Fruit fly (Drosophila melanogaster) ovary, adult (tissue): ENCODE measurements around the gene CG6511.
A peak's percentile ranks its signal among the peaks of the same experiment; 100 is the strongest.

Experiments used
- CG17801 ChIP-seq: fragments of 200-800 bp; optimal IDR thresholded peaks from 2 replicates; lab custom pipeline; 2019; ENCODE audit warnings: missing biosample characterization, mild to moderate bottlenecking, missing genetic modification characterization, moderate library complexity; ENCODE audit not compliant: partially characterized antibody

CG6511 gene

DNA sequence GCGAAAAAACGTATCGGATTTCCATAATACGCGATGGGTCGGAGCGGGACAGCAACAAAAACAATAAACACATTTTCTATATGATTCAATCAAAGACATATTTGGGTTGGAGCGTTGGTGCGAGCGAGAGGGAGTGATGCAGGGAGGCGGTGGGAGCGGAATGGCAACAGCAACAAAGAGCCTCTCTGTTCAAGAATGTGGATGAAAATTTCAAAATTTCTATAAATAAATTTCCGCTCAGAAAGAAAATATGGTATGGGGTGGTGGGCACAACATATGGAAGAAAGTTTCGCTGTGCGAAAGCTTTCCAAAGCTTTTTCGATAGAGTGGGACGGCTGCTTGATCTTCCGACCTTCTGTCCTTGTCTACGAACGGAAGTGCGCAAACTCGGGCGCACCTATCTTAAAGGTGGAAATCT lies 19.9 kb downstream of the CG6511 start:
- TF ChIP-seq CG17801 = no peak

DNA sequence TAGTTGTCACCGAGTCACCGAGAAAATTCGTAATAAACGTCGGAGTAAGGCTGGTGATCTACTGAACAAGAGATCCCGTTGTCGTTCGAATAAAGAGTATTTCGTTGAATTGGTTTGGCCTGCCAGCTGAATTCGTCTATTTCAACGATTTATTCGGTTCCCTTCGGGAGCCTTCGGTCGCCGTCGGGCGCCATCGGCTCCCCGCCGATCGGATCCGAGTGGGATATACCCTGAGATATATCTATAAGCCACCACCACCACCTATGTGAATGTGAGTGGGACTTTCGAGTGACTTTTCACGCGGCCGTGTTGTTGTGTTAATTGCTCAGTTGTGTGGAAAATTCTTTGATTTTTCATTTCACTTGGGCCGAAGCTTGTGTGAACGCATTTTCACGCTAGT lies 24.1 kb downstream of the CG6511 start, which contains the start of gene Prm:
TSS of gene Prm (minus strand) at position 101 of the 400 bp plus-strand sequence.
- TF ChIP-seq CG17801 = no peak

DNA sequence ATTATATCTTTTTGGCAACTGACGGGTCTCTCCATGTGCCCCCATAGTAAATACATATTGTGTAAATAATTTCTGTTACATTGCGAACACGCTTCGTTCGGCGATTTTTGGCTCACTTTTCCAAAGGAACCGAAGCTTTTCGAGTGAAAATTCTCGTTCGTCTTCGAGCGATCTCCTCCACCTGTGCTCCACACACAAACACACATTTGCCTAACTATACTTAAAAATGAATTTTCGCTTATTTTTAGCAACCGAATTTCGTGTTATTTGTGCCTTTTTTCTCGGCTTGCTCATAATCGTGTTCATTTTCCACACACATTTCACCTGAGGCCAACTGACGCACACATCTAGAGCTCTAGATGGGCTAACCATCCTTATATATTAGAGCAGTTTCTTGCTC lies 25.4 kb downstream of the CG6511 start:
- no peak for TF ChIP-seq CG17801

DNA sequence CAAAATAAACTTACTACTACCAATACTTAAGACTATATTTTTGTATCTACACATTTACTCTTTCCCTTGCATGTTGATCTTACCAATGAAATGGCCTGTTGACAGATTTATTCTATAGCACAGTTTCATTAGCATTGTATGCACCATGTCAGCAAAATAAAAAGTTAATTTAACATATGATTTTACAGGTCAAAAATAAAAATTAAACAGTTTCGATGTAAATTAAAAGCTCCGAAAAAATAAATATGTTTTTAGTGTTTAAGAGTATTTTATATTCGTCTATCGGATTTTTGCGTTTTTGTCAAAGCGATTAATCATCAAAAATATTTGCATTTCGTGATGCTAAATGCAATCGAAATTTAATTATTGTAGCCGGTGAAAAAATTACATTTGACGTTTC lies 27.2 kb downstream of the CG6511 start:
- no peak for TF ChIP-seq CG17801

DNA sequence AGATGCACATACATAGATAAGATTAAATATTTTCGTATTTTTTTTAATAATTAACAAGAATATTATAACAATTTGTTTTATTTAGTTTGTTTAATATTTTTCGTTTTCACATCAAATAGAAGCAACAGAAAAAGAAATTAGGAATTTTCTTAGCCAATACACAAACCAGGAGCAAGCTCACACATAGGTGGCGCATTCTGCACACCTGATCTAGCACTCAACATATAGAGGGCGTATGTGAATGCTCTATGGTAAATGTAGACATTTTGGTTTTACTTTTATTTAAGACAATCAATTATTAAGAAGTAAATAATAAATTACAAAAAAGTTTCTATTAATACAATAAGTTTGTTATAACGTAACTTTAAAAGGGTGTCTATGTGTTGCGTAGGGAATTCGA lies 27.7 kb downstream of the CG6511 start:
- no peak for TF ChIP-seq CG17801

DNA sequence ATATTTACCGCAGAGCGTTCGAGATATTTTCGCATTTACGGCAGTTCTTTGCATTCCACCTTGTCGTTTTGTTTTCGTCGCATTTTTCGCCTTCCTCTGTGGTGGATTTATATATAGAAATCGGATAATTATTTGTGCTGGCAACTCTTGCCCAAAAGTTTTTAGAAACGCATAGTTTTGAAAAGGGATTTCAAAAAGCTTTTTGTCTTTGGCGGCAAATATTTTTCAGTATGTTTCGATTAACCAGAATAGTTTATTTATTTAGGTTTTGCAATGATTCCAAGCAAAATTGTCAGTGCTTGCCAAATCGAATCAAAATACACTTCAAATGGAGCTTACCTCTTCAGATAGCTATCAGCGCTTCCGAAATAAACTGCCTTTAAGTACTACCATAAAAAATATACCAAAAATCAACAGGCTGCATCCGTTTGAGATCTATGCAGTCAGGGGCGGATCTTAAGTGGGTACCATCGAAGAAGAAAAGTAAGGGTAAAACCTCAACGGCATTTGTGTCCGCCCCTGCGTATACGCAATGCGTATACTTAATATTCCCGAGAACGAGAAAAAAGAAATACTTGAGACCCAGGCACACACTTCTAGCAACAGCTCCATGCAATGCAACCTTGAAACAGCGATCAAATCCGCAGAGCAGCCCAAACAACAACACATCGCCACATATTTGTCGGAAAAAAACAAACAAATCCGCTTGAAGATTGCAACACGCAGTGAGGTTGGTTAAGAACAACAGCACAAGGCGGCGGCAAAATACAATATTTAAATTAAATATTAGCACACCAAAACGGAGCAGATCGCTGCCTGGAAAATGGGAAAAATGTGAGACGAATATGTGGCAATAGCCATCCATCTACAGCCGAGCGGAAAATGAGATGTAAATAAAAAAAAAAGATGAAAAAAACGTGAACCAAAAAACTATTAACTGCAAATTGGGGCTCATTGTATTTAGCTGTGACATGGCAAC lies 28.8 kb downstream of the CG6511 start, which contains the start of gene CG13306:
TSS of gene CG13306 (minus strand) at position 51 of the 979 bp plus-strand sequence.
- no peak for TF ChIP-seq CG17801

DNA sequence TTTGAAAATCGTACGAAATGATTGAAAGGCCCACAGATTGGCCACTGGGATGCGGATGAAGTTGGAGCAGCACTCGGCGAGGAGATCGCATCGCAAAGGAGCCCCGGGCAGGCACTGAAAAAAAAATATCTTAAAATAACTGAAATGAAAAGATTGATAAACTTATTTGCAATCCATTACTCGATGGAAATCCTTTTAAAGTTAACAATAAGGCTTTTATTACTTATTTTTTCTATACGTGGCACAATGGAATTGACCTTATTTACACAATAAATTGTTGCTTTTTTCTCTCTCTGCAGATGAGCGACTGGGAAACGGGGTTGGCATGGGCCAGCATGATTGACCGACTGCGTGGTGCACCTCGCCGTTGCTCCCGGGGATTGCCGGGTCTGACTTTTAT lies 30.1 kb downstream of the CG6511 start:
- no peak for TF ChIP-seq CG17801

DNA sequence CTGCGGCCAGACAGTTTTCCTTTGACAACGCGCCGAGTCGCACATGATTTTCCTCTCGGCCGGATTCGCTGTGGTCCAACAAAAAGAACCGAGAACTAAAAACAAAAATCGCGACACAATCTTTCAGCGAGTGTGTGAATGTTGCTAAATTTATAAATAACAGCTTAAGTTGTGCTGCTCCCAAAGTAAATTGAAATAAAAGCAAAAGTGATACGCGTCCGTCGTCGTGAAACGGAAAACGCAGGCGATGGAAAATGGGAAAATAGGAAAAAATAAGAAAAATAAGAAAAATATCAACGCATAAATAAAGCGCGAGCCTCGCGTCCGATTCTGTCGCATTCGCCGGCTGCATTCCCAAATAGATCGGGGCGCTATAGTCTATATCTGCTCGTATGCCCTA lies 32.5 kb downstream of the CG6511 start, which contains the start of gene Fhos:
TSS of gene Fhos (plus strand) at position 28 of the 400 bp plus-strand sequence.
- no peak for TF ChIP-seq CG17801

DNA sequence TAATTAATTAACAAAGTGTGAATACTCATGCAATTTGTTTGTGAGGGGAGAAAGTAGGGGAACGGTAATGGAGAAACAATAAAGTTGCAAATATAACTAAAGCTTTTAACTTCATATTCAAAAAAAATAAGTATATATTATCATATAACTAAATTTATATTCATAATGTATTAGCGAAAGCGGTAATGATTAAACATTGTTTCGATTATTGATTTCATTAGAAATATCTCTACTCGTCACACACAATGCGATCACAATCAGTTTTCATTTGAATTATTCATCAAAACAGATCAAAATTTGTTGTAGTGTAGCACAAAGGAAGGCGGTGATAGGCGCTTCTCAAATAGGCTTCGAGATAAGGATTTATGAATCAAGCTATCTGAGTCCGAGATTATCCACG lies 34.6 kb downstream of the CG6511 start, which contains the start of gene CG6576:
TSS of gene CG6576 (plus strand) at position 301 of the 400 bp plus-strand sequence.
- TF ChIP-seq CG17801 = no peak

DNA sequence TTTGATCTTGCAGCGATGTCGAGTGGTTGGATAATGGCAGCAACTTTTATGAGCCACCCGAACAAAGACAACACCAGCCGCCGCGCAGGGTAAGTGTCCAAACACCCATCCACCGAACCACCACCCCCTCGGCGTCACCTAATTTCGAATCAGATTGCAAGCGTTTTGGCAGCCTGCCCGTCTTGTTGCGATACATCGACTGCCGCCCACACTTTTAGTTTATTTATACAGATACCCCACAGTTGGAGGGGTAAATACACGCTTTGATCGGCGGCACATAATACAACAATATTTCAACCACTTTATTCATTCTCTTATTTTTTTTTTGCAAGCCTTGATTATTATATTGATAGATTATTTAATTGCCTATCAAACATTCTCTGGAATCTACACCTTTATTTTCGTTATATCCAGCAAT lies 41.9 kb downstream of the CG6511 start:
- peak; percentile 24 for TF ChIP-seq CG17801

DNA sequence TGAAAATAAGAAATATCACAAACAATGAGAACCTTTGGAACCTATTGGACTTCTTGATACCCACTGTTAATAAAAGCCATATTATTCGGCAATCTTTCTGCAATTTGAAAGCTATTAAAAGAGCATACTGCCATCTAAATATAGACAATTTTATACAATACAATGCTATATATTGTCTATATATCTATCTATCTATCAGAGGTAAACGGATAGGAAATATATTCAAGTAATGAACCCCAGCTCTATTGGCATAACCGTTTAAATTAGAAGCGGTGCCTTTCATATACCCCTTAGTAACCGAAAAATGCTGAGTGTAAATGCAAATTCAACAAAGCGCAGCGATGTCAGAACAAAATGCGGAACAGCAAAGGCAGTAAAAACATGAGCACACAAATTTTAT lies 42.7 kb downstream of the CG6511 start:
- peak; percentile 13 for TF ChIP-seq CG17801

DNA sequence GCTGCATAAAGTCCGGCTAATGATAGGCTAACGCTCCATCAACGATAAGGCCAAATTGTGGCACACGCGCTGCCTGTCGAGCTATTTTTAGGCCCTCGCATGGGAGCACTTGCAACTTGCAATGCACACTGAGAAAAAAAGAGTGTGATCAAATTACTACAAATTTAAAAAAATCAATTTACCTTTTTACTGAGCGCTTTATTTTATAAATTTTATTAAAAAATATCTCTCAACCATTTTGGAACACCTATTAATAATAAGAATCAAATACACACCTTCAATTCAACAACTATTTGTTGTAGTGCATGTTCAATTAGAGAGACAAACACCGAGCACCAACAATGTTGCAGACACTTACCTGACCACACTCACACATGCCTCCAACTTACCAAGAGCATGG lies 44.4 kb downstream of the CG6511 start:
- no peak for TF ChIP-seq CG17801

DNA sequence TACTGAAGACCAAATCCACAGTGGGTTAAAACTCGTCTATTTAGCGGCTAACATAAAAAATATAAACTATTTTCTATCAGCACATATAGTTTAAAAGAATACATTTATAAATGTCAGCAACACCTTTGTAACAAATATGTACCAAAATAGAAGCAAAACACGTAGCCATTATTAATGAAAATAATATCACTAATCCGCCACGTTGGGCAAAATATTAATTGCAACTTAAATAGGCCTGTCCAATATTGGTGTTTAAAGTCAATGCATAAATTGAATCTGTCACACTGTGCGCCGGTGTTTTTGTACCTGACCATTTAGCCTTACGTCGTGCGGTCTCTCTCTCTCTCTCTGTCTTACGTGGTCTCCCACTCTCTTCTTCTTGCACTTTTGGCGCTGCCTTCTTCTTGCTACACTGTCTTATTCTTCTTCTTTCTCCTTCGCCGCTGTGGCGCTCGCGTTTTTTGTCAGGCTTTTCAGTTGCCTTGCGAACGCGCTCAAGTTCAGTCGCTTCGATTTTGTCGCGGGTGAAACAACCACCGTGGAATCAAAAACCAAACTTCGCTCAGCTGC lies 44.9 kb downstream of the CG6511 start:
- peak; percentile 90 for TF ChIP-seq CG17801

DNA sequence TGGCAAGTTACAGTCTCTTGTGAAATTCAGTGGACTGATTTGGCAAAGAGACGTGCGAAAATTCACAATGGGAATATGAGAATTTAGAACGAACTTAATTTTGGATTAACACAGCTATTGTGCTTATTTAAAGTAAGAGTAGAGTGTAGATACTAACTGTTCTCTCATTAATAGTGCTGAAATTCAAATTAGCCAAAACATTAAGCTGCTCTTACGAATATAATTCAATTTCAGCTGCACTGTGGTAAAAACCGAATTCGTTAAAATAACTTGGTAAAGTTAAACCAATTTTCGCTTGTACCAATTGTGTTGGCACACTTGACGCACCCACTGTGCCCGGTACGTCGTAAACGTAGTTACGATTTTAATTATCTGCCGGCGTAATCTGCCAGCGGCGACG lies 46.8 kb downstream of the CG6511 start:
- TF ChIP-seq CG17801 = peak; percentile 96

DNA sequence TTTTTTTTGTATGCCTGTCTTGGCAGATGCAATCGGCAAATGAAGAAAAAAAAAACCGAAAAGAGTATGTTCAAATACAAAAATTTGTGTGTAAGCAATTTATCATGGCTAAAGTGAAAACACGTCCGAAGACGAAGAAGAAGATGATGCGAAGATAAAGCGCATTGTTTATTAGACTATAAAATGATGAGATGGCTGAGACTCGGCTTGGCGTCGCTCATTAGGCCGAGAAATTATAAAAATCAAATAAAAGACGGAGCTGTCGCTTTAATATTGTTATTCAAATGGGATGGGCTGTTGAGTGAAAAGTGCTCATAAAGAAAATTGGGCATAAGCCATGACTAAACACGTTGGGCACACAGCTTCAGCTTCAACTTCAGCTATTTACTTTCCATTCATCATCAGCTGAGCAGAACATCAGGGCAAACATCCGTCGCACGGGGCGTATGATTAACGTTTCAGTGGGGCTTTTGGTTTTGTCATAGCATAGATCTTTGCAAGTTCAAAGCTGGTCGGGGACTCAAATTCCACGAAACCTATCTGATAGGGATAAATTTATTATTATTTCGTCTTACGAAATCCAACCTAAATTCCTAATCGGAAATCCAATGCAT lies 49.6 kb downstream of the CG6511 start:
- no peak for TF ChIP-seq CG17801

DNA sequence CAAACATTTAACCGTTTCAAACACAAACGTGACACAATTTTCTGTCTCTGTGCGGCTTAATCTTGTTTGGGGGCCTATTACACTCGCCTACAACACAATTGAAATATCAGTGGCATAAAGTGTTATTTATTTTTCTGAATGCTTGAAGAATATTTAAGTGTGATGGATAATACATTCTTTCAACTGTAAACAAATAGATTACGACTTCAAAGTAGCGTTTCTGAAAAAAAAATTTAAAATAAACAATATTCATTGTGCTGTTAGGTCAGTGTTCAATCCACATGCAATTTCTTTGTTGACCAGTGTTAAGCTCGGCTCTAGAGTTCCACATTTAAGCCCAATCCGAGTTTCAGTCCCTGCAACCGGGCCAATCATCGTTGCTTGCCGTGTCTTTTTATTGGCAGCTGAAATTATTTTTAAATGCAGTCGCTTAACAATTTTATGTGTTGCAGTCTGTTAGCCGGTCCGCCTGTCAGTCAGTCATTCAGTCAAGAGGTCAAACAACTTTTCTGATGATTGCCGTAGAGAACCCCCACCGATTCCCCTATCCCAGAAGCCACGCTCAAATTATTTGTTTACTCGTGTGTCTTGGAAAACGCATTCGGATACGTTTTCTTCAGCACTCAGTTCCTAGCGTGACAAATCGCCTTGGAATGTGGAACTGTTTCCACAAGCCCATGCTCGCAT lies 52.0 kb downstream of the CG6511 start:
- peak; percentile 85 for TF ChIP-seq CG17801
